Worm (Caenorhabditis elegans) whole organism, L4/young adult: ENCODE data around the gene R144.10.

Experiments
- W03F9.2 ChIP-seq: fragments of 150-350 bp; optimal IDR thresholded peaks from 2 replicates; lab custom pipeline; 2014; ENCODE audit warnings: missing biosample characterization, missing genetic modification characterization
- dao-5 ChIP-seq: sonication (generic microtip); optimal IDR thresholded peaks from 2 replicates; lab custom pipeline; 2016; ENCODE audit warnings: missing genotype, missing genetic modification characterization, moderate library complexity, missing compliant biosample characterization
- him-1 ChIP-seq: sonication (generic microtip); optimal IDR thresholded peaks from 2 replicates; lab custom pipeline; 2016; ENCODE audit warnings: missing genotype, missing genetic modification reagents, missing genetic modification characterization, missing compliant biosample characterization

Gene R144.10

DNA sequence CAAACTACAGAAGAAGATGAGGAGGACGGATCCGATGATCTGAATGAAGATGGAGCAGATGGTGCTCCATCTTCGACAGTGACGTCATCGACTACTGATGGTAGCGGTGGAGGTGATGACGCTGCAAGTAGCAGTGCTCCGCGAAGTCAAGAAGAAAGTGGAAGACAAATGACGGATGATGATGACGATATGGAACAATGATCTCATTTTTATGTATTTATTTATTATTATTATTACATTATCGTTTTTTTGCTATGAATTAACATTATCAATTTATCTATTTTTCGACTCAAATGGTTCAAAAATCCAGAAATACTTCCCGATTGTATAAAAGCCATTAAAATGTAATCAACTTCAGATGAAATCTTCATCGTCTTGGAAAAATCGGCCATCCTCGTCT lies 19.6 kb upstream of the R144.10 start, which contains the start of gene R144.3:
R144.3 (plus strand) TSS at position 301 of the 400 bp plus-strand sequence.
- TF ChIP-seq him-1 (tag; lab: Kevin White, UChicago) (no peak), dao-5 (no peak), W03F9.2 (tag; lab: Kevin White, UChicago) (no peak)

DNA sequence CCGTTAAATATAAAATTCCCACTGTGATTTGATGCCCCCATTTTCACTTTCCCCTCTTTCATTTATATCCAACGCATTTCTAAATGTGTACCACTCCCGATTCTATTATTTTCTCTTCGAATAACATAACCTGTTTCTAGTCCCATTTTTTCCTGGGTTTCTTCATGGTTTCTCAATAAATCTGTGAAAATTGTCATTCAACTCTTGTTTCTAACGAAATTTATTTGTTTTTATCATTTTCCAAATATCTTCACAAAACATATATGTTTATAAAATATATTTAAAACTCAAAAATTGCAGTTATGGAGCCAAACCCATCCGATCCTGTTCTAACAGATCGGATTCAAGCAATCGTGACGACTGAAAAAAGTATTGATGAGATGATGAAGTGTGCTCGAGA lies 18.8 kb upstream of the R144.10 start, which contains the start of gene mdt-11:
mdt-11 (plus strand) TSS at position 301 of the 400 bp plus-strand sequence.
- TF ChIP-seq him-1 (tag; lab: Kevin White, UChicago) (no peak), W03F9.2 (tag; lab: Kevin White, UChicago) (no peak), dao-5 (no peak)

DNA sequence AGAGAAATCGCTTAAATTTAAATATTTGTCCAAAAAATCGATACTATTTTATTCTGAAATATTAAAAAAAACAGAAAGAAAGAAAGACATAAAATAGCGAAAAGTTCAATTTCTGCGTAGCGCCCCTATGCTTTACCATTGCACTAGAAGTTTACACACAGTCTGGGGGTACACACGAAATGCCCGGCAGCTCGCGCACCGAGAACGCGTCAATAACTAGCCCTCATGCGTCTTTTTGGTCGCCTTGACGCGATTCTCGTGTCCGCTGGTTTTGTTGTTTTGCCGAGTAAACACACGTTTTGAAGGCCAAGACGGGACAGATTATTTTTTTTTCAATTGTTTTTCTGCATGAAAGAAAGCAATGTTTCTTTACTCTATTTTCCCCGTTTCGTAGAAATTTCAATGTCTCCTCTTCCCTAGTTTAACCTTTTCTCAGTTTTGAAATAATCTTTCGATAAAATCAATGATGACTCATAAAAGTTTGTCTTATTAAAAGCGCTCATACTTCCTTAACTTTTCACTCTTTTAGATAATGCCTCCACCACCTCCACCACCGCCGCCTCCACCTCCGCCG lies 16.1 kb upstream of the R144.10 start, which contains the start of gene wip-1:
wip-1 (plus strand) TSS at position 524 of the 574 bp plus-strand sequence.
- TF ChIP-seq dao-5 (peak; percentile 72), W03F9.2 (tag; lab: Kevin White, UChicago) (peak; percentile 98), him-1 (tag; lab: Kevin White, UChicago) (peak; percentile 98)

DNA sequence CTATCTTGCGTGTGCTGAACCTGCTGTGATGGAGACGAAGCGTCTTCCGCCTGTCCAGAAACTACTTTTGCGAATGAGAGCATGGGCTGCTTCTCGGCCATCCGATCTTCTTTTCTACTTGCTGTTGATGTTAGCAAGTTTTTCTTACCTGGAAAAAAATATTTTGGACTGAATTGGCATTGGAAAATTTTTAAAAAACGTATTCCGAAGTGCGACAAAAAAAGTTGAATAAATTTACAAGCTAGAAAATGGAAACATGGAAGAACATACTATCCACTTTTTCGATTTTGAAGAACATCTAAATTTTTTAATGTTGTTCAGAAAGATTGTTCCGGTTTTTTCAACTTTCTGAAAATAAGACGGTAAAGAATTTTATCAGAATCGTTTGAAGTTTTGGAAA lies 15.4 kb upstream of the R144.10 start, which contains the start of gene larp-1:
larp-1 (minus strand) TSS at position 101 of the 400 bp plus-strand sequence.
- TF ChIP-seq dao-5: no peak
- TF ChIP-seq him-1 (tag; lab: Kevin White, UChicago): no peak
- TF ChIP-seq W03F9.2 (tag; lab: Kevin White, UChicago): no peak

DNA sequence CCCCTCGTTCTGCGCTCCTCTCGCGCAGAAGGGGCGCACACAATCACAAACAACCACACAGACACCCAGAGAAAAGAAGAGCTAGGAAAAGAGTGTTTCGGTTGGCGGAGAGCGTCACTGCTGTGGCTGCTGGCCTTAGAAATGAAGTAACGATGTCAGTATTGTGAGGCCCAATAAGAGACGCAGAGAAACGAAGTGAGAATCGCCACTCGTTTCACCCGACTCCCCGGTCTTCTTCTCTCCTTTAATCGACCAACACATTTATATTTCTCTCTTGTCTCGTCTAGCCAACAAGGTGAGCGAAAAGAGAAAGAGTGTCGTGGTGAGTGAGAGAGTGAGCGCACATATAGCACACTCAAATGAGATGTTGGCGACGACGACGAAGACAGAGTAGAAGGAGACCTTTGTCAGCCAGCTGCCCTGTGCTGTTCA lies 11.8 kb upstream of the R144.10 start:
- TF ChIP-seq dao-5 (no peak), W03F9.2 (tag; lab: Kevin White, UChicago) (peak; percentile 57), him-1 (tag; lab: Kevin White, UChicago) (peak; percentile 67)

DNA sequence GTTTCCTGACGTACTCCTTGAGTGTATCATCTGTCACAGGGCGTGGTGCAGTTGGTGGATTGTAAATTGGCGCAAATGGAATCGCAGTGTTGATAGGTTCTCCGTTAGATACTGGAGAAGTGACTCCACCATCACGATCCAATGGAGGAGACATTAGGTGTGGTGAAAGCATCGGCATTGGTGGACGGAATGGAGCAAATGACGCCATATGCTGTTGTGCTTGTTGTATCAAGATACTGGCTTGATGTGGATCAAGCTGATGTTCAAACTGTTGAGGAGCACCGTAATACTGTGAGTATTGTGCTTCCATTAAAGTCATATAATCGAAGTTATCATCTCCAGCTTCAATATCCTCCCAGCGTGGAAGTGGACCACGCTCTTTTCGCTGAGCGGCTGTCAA lies 10.3 kb upstream of the R144.10 start:
- no peak for TF ChIP-seq him-1 (tag; lab: Kevin White, UChicago)
- no peak for TF ChIP-seq W03F9.2 (tag; lab: Kevin White, UChicago)
- TF ChIP-seq dao-5: no peak

DNA sequence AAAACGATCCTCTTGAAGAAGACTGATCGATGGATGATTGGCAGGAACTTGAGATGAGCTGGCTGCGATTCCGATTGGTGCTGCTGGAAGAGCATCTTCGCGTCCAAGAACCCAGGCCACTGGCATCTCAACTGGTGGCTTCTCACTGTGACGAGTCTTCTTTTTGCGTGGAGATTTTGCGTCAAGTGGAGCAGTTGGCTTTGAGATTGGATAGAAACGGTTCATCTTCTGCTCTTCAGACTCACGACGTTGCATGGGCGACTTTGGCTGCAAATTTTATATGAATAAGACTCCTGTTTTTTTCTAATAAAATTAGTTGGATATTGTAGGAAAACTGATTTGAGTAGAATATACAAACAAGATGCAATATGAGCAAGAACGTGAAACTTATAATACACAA lies 8.6 kb upstream of the R144.10 start:
- TF ChIP-seq him-1 (tag; lab: Kevin White, UChicago) (no peak), dao-5 (no peak), W03F9.2 (tag; lab: Kevin White, UChicago) (no peak)

DNA sequence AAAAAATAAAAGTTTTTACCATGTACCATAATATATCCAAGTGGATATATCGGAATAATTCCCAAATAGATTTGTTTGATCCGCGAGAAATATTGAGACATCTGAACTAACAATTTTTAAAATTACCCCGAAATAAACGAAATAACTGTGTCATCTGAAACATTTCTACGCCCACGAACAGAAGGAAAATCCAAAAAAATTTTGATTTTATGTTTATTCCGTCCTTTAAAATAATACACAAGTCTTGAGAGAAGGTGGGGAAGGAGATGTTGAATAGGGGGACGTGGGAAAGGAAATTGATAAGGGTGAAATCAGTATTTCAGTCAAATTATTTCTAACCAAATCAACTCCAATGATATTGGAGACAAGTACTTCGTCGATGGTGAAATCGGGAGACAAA lies 6.6 kb upstream of the R144.10 start, which contains the start of gene R144.11:
R144.11 (minus strand) TSS at position 101 of the 400 bp plus-strand sequence.
- TF ChIP-seq him-1 (tag; lab: Kevin White, UChicago): no peak
- TF ChIP-seq W03F9.2 (tag; lab: Kevin White, UChicago): no peak
- no peak for TF ChIP-seq dao-5

DNA sequence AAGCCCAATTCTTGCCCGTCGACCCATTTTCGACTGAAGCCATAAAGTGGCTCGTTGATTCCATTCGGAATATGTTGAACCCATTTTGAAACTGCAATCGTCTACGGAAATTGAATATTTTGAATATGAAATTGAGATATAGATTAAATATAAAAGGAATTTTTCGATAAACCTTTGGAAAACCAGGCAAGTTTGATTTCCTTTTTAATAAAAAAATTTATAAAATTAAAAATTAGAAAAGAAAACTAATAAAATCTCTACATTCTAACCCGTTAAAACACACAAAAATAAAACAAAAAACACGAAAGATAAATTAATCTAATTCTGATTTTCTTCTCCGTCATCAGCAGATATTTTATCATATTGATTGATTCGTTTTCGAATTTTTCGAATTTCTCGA lies 4.8 kb upstream of the R144.10 start, which contains the start of gene R144.12:
R144.12 (minus strand) TSS at position 101 of the 400 bp plus-strand sequence.
- TF ChIP-seq dao-5: no peak
- no peak for TF ChIP-seq W03F9.2 (tag; lab: Kevin White, UChicago)

DNA sequence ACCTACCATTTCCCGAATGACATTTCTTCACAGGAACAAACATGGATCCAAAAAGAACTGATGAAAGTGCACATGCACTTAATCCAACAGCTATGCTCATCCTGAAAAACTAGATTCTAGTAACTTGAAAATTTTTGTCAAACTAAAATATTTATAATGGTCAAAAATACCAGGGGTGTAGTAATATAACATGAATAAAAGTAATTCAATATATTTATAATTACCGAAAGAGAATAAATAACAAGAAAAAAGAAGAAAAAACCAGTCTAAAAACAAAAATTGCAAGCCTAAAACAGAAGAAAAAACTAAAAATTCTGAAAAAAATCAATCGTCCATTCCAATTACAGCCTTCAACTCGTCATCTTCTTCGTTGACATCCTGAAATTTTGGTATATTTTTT lies 2.5 kb upstream of the R144.10 start, which contains the start of gene R144.6:
R144.6 (minus strand) TSS at position 101 of the 400 bp plus-strand sequence.
- TF ChIP-seq him-1 (tag; lab: Kevin White, UChicago) (no peak), W03F9.2 (tag; lab: Kevin White, UChicago) (no peak), dao-5 (no peak)

DNA sequence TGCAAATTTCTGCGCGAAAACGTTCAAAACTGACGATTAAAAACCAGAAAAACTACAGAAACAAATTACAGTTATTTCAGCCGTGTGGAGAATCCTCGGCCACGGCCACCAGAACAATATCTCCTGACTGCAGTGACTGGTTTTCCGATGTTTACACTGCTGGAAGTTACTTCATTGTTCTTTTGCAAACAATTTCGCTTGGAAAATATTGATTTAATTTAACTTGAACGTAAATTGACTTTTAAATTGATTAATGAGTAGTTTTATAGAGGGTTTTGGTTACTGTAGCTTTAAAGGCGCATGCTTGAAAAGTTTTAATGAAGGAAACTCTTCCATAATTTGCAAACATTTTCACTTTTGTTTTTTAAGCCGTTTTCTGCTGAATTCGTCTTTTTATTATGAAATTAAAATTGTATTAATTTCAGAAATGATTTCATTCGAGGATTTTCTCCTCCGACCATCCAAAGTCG lies 3.1 kb downstream of the R144.10 start, which contains the start of gene smcr-8:
smcr-8 (plus strand) TSS at position 420 of the 470 bp plus-strand sequence.
- no peak for TF ChIP-seq W03F9.2 (tag; lab: Kevin White, UChicago)
- no peak for TF ChIP-seq dao-5
- no peak for TF ChIP-seq him-1 (tag; lab: Kevin White, UChicago)

DNA sequence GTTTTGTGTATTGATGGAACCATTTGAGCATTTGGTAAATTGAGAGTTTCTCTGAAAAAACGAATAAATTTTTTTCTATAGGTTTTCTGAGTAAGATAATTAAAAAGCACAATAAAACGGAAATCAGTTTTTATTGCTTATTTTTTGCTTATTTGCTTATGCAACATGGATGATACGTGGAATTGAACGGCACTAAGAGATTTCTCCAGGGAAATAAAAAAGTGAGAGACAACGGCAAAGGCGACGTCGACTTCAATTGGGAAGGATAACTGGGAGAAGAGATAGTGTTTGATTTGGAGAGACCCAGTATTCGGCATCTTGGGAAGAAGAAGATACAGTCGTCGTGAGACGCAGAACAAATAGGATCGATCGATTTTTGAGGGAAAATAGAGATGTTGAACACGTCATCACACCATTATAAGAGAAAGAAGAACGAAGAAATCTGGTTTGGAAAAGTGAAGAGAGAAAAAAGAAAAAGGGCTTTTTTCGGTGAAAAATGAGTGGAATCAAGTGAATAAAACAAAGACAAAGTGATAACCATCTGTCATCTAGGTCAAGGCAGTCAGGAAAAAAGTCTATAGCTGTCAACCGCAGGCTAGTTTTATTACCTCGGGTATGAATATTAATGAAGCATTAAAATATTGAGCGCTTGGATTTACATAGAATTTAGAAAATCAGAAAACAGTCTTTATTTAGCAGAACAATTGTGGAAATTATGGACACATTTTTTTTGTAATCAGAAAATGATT lies 3.8 kb downstream of the R144.10 start, which contains the start of gene tmem-131:
tmem-131 (minus strand) TSS at position 51 of the 749 bp plus-strand sequence.
- TF ChIP-seq W03F9.2 (tag; lab: Kevin White, UChicago) (no peak), dao-5 (no peak), him-1 (tag; lab: Kevin White, UChicago) (no peak)

DNA sequence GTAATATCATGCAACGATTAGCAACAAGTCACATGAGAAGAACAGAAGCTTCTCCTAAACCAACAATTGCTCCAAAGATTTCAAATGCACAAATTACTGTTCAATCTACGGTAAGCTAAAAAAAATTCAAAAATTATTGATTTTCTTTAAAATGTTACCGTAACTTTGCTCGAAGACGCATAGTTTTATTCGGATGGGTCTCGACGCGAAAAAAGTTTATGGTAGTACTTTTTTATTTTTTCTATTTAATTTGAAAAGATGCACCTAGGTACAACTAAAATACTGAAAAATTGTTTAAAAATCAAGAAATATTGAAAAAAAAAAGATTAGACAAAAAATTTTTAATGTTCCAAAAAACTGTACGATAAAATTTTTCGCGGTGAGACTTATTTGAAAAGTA lies 14.5 kb downstream of the R144.10 start:
- TF ChIP-seq dao-5 (no peak), W03F9.2 (tag; lab: Kevin White, UChicago) (no peak), him-1 (tag; lab: Kevin White, UChicago) (no peak)
